Fruit fly (Drosophila melanogaster) whole organism, embryonic: Measurements from ENCODE around the gene CG43999.
A peak's percentile ranks its signal among the peaks of the same experiment; 100 is the strongest.

Experiments
- Atf6 ChIP-seq: fragments of 200-800 bp; sonication (Bioruptor generic); IDR thresholded peaks from 2 replicates; pipeline ENCODE4 v1.3.6; 2022; ENCODE audit warnings: missing biosample characterization, missing genetic modification characterization
- CG10147 ChIP-seq: fragments of 200-800 bp; sonication (Bioruptor generic); optimal IDR thresholded peaks from 2 replicates; lab custom pipeline; 2019; ENCODE audit warnings: missing biosample characterization, mild to moderate bottlenecking, missing genetic modification characterization, moderate library complexity
- CG10654 ChIP-seq: fragments of 200-800 bp; sonication (Bioruptor generic); optimal IDR thresholded peaks from 2 replicates; lab custom pipeline; 2016; ENCODE audit warnings: missing biosample characterization, missing genetic modification characterization
- CG10979 ChIP-seq: fragments of 200-800 bp; sonication (Bioruptor generic); optimal IDR thresholded peaks from 2 replicates; lab custom pipeline; 2018; ENCODE audit warnings: missing biosample characterization, mild to moderate bottlenecking, missing genetic modification characterization, moderate library complexity
- CG12299 ChIP-seq: fragments of 200-800 bp; sonication (Bioruptor generic); optimal IDR thresholded peaks from 2 replicates; lab custom pipeline; 2018; ENCODE audit warnings: missing biosample characterization, mild to moderate bottlenecking, missing genetic modification characterization
- CG13775 ChIP-seq: fragments of 200-800 bp; sonication (Bioruptor generic); optimal IDR thresholded peaks from 3 replicates; lab custom pipeline; 2017; ENCODE audit warnings: missing biosample characterization, mild to moderate bottlenecking, missing genetic modification characterization
- CG14667 ChIP-seq: fragments of 200-800 bp; sonication (Bioruptor generic); IDR thresholded peaks from 2 replicates; pipeline ENCODE4 v1.3.6; 2022; ENCODE audit warnings: missing biosample characterization, missing genetic modification characterization
- CG16815 ChIP-seq: fragments of 200-800 bp; sonication (Bioruptor generic); optimal IDR thresholded peaks from 3 replicates; lab custom pipeline; 2017; ENCODE audit warnings: missing biosample characterization, mild to moderate bottlenecking, missing genetic modification characterization
- CG17328 ChIP-seq: fragments of 200-800 bp; sonication (Bioruptor generic); IDR thresholded peaks from 2 replicates; pipeline ENCODE4 v1.3.6; 2022; ENCODE audit warnings: missing biosample characterization, missing genetic modification characterization
- CG31441 ChIP-seq: fragments of 200-800 bp; sonication (Bioruptor generic); IDR thresholded peaks from 2 replicates; pipeline ENCODE4 v1.3.6; 2022; ENCODE audit warnings: missing biosample characterization, missing genetic modification characterization
- CG33213 ChIP-seq: fragments of 200-800 bp; sonication (Bioruptor generic); optimal IDR thresholded peaks from 3 replicates; lab custom pipeline; 2016; ENCODE audit warnings: missing biosample characterization, missing genetic modification characterization
- CG42726 ChIP-seq: fragments of 200-800 bp; sonication (Bioruptor generic); IDR thresholded peaks from 2 replicates; pipeline ENCODE4 v1.3.6; 2022; ENCODE audit warnings: missing biosample characterization, missing genetic modification characterization; ENCODE audit not compliant: partially characterized antibody
- CG5180 ChIP-seq: fragments of 200-800 bp; sonication (Bioruptor generic); optimal IDR thresholded peaks from 3 replicates; lab custom pipeline; 2017; ENCODE audit warnings: missing biosample characterization, missing genetic modification characterization, mild to moderate bottlenecking, moderate library complexity, missing genetic modification reagents
- CG7372 ChIP-seq: fragments of 200-800 bp; sonication (Bioruptor generic); IDR thresholded peaks from 2 replicates; pipeline ENCODE4 v1.3.6; 2022; ENCODE audit warnings: missing biosample characterization, missing genetic modification characterization
- CG7987 ChIP-seq: fragments of 200-800 bp; sonication (Bioruptor generic); optimal IDR thresholded peaks from 2 replicates; lab custom pipeline; 2018; ENCODE audit warnings: missing biosample characterization, mild to moderate bottlenecking, missing genetic modification characterization, moderate library complexity
- CG8089 ChIP-seq: fragments of 200-800 bp; sonication (Bioruptor generic); optimal IDR thresholded peaks from 3 replicates; lab custom pipeline; 2016; ENCODE audit warnings: missing biosample characterization, missing genetic modification characterization
- CG9609 ChIP-seq: fragments of 200-800 bp; sonication (Bioruptor generic); optimal IDR thresholded peaks from 3 replicates; lab custom pipeline; 2016; ENCODE audit warnings: missing biosample characterization, missing genetic modification characterization
- CoRest ChIP-seq: fragments of 200-800 bp; sonication (Bioruptor generic); optimal IDR thresholded peaks from 3 replicates; lab custom pipeline; 2018; ENCODE audit warnings: missing biosample characterization, mild to moderate bottlenecking, missing genetic modification characterization, moderate library complexity
- E2f1 ChIP-seq: fragments of 200-800 bp; sonication (Bioruptor generic); IDR thresholded peaks from 2 replicates; pipeline ENCODE4 v1.3.6; 2022; ENCODE audit warnings: missing biosample characterization, missing genetic modification characterization
- E2f2 ChIP-seq: fragments of 200-800 bp; sonication (Bioruptor generic); IDR thresholded peaks from 2 replicates; pipeline ENCODE4 v1.3.6; 2022; ENCODE audit warnings: missing biosample characterization, missing genetic modification characterization
- ERR ChIP-seq: fragments of 200-800 bp; sonication (Bioruptor generic); optimal IDR thresholded peaks from 2 replicates; lab custom pipeline; 2016; ENCODE audit warnings: missing biosample characterization, missing genetic modification characterization
- Hey ChIP-seq: fragments of 200-800 bp; sonication (Bioruptor generic); optimal IDR thresholded peaks from 3 replicates; lab custom pipeline; 2018; ENCODE audit warnings: missing biosample characterization, mild to moderate bottlenecking, missing genetic modification characterization
- Hmx ChIP-seq: fragments of 200-800 bp; sonication (Bioruptor generic); optimal IDR thresholded peaks from 2 replicates; lab custom pipeline; 2016; ENCODE audit warnings: missing biosample characterization, missing genetic modification characterization
- Hsf ChIP-seq: fragments of 200-800 bp; sonication (Bioruptor generic); optimal IDR thresholded peaks from 3 replicates; lab custom pipeline; 2016; ENCODE audit warnings: missing biosample characterization, missing genetic modification characterization
- Jarid2 ChIP-seq: fragments of 200-800 bp; sonication (Bioruptor generic); optimal IDR thresholded peaks from 3 replicates; lab custom pipeline; 2017; ENCODE audit warnings: mild to moderate bottlenecking, missing biosample characterization, missing genetic modification reagents, missing genetic modification characterization
- Mad ChIP-seq: fragments of 200-800 bp; sonication (Bioruptor generic); optimal IDR thresholded peaks from 2 replicates; lab custom pipeline; 2016; ENCODE audit warnings: missing biosample characterization, missing genetic modification characterization
- Oaz ChIP-seq: fragments of 200-800 bp; sonication (Bioruptor generic); IDR thresholded peaks from 2 replicates; pipeline ENCODE4 v1.3.6; 2022; ENCODE audit warnings: missing biosample characterization, missing genetic modification characterization
- Ptx1 ChIP-seq: fragments of 200-800 bp; sonication (Bioruptor generic); IDR thresholded peaks from 2 replicates; pipeline ENCODE4 v1.3.6; 2022; ENCODE audit warnings: missing biosample characterization, missing genetic modification characterization
- ara ChIP-seq: fragments of 200-800 bp; sonication (Bioruptor generic); IDR thresholded peaks from 2 replicates; pipeline ENCODE4 v1.3.6; 2022; ENCODE audit warnings: missing biosample characterization, missing genetic modification characterization
- bab2 ChIP-seq: fragments of 200-800 bp; sonication (Bioruptor generic); optimal IDR thresholded peaks from 2 replicates; lab custom pipeline; 2016; ENCODE audit warnings: missing biosample characterization, missing genetic modification characterization
- crol ChIP-seq: fragments of 200-800 bp; sonication (Bioruptor generic); IDR thresholded peaks from 2 replicates; pipeline ENCODE4 v1.3.6; 2022; ENCODE audit warnings: missing biosample characterization, missing genetic modification characterization
- esg ChIP-seq: fragments of 200-800 bp; sonication (Bioruptor generic); conservative IDR thresholded peaks from 2 replicates; pipeline ENCODE4 v1.3.6; 2022; ENCODE audit warnings: missing biosample characterization, missing genetic modification characterization
- gt ChIP-seq: fragments of 200-800 bp; sonication (Bioruptor generic); IDR thresholded peaks from 2 replicates; pipeline ENCODE4 v1.3.6; 2022; ENCODE audit warnings: missing biosample characterization, missing genetic modification characterization
- h ChIP-seq: fragments of >200 bp; optimal IDR thresholded peaks from 2 replicates; lab custom pipeline; 2017
- hbn ChIP-seq: fragments of 200-800 bp; sonication (Bioruptor generic); IDR thresholded peaks from 2 replicates; pipeline ENCODE4 v1.3.6; 2022; ENCODE audit warnings: missing biosample characterization, missing genetic modification characterization; ENCODE audit not compliant: partially characterized antibody
- kah ChIP-seq: fragments of 200-800 bp; sonication (Bioruptor generic); optimal IDR thresholded peaks from 2 replicates; lab custom pipeline; 2018; ENCODE audit warnings: missing biosample characterization, mild to moderate bottlenecking, missing genetic modification characterization
- ken ChIP-seq: fragments of 200-800 bp; sonication (Bioruptor generic); IDR thresholded peaks from 3 replicates; pipeline ENCODE4 v1.3.6; 2022; ENCODE audit warnings: missing biosample characterization, missing genetic modification characterization
- mam ChIP-seq: fragments of 200-800 bp; sonication (Bioruptor generic); optimal IDR thresholded peaks from 3 replicates; lab custom pipeline; 2016; ENCODE audit warnings: missing biosample characterization, missing genetic modification characterization
- nerfin-1 ChIP-seq: fragments of 200-800 bp; sonication (Bioruptor generic); optimal IDR thresholded peaks from 3 replicates; lab custom pipeline; 2019; ENCODE audit warnings: missing biosample characterization, mild to moderate bottlenecking, missing genetic modification characterization, moderate library complexity
- nmo ChIP-seq: fragments of 200-800 bp; sonication (Bioruptor generic); optimal IDR thresholded peaks from 2 replicates; lab custom pipeline; 2018; ENCODE audit warnings: missing biosample characterization, mild to moderate bottlenecking, missing genetic modification characterization, moderate library complexity
- onecut ChIP-seq: fragments of 200-800 bp; sonication (Bioruptor generic); IDR thresholded peaks from 2 replicates; pipeline ENCODE4 v1.3.6; 2022; ENCODE audit warnings: missing biosample characterization, missing genetic modification characterization
- peb ChIP-seq: fragments of 200-800 bp; sonication (Bioruptor generic); IDR thresholded peaks from 2 replicates; pipeline ENCODE4 v1.3.6; 2022; ENCODE audit warnings: missing biosample characterization, missing genetic modification characterization
- pita ChIP-seq: fragments of 200-800 bp; sonication (Bioruptor generic); optimal IDR thresholded peaks from 2 replicates; lab custom pipeline; 2017; ENCODE audit warnings: missing biosample characterization, mild to moderate bottlenecking, missing genetic modification characterization
- sens ChIP-seq: fragments of 200-800 bp; sonication (Bioruptor generic); peaks from one replicate; lab custom pipeline; 2016; ENCODE audit warnings: missing biosample characterization, missing genetic modification characterization
- sens-2 ChIP-seq: fragments of 200-800 bp; sonication (Bioruptor generic); IDR thresholded peaks from 2 replicates; pipeline ENCODE4 v1.3.6; 2022; ENCODE audit warnings: missing biosample characterization, missing genetic modification characterization
- slbo ChIP-seq: fragments of 200-800 bp; sonication (Bioruptor generic); IDR thresholded peaks from 2 replicates; pipeline ENCODE4 v1.3.6; 2022; ENCODE audit warnings: missing biosample characterization, missing genetic modification characterization
- sob ChIP-seq: fragments of 200-800 bp; sonication (Bioruptor generic); IDR thresholded peaks from 2 replicates; pipeline ENCODE4 v1.3.6; 2022; ENCODE audit warnings: missing biosample characterization, missing genetic modification characterization
- sr ChIP-seq: fragments of 200-800 bp; sonication (Bioruptor generic); IDR thresholded peaks from 3 replicates; pipeline ENCODE4 v1.3.6; 2022; ENCODE audit warnings: missing biosample characterization, missing genetic modification characterization
- unpg ChIP-seq: fragments of 200-800 bp; sonication (Bioruptor generic); optimal IDR thresholded peaks from 3 replicates; lab custom pipeline; 2018; ENCODE audit warnings: missing biosample characterization, mild to moderate bottlenecking, missing genetic modification characterization, moderate library complexity
- vvl ChIP-seq: fragments of 200-800 bp; sonication (Bioruptor generic); IDR thresholded peaks from 2 replicates; pipeline ENCODE4 v1.3.6; 2022; ENCODE audit warnings: missing biosample characterization, missing genetic modification characterization

CG43999 gene

dm6 chr3R:23941643-23942424 is 13.0 kb upstream of the CG43999 start (continued):
- peak; percentile 31 for TF ChIP-seq CoRest (tag; lab: Kevin White, UChicago)
- TF ChIP-seq h, result no peak
- TF ChIP-seq Ptx1, result peak; percentile 52
- TF ChIP-seq hbn (GFP tag; lab: Robert Waterston, UW), result no peak
- peak; percentile 18; the same call in 1 of the 2 replicates for TF ChIP-seq E2f2 (GFP tag; lab: Robert Waterston, UW)
- peak; percentile 0 for TF ChIP-seq CG9609 (GFP tag; lab: Kevin White, UChicago)
- peak; percentile 7 for TF ChIP-seq Mad (GFP tag; lab: Kevin White, UChicago)
- no peak for TF ChIP-seq pita
- peak; percentile 54; the same call in 1 of the 2 replicates for TF ChIP-seq sob (GFP tag; lab: Robert Waterston, UW)
- TF ChIP-seq ken (GFP tag; lab: Robert Waterston, UW), result no peak; the same call in 2 of the 3 replicates
- peak; percentile 48 for TF ChIP-seq mam (GFP tag; lab: Kevin White, UChicago)
- peak; percentile 30 for TF ChIP-seq ERR (GFP tag; lab: Kevin White, UChicago)
- peak; percentile 90 for TF ChIP-seq onecut (GFP tag; lab: Robert Waterston, UW)
- TF ChIP-seq Hey (tag; lab: Kevin White, UChicago), result no peak
- TF ChIP-seq ara (GFP tag; lab: Robert Waterston, UW), result 0 out of 2 replicates have a peak, but pooled peaks have one; percentile 49
- no peak for TF ChIP-seq gt (GFP tag; lab: Robert Waterston, UW)
- TF ChIP-seq CG31441 (GFP tag; lab: Robert Waterston, UW), result 0 out of 2 replicates have a peak, but pooled peaks have one; percentile 23
- TF ChIP-seq esg (GFP tag; lab: Robert Waterston, UW), result peak; percentile 38
- TF ChIP-seq CG16815, result no peak
- TF ChIP-seq Oaz (GFP tag; lab: Robert Waterston, UW), result 0 out of 2 replicates have a peak, but pooled peaks have one; percentile 43
- TF ChIP-seq Jarid2 (GFP tag; lab: Kevin White, UChicago), result no peak
- peak; percentile 39 for TF ChIP-seq unpg (GFP tag; lab: Kevin White, UChicago)
- peak; percentile 36 for TF ChIP-seq Hmx (GFP tag; lab: Kevin White, UChicago)
- TF ChIP-seq CG12299 (tag; lab: Kevin White, UChicago), result no peak
- no peak for TF ChIP-seq CG33213 (GFP tag; lab: Kevin White, UChicago)
- TF ChIP-seq peb (GFP tag; lab: Robert Waterston, UW), result no peak
- TF ChIP-seq CG8089 (GFP tag; lab: Kevin White, UChicago), result no peak
- TF ChIP-seq CG10654 (GFP tag; lab: Kevin White, UChicago), result no peak
- peak; percentile 32 for TF ChIP-seq Hsf
- TF ChIP-seq Atf6, result 0 out of 2 replicates have a peak, but pooled peaks have one; percentile 11
- peak; percentile 4 for TF ChIP-seq bab2
- peak; percentile 24; the same call in 1 of the 2 replicates for TF ChIP-seq E2f1 (GFP tag; lab: Robert Waterston, UW)
- TF ChIP-seq slbo, result peak; percentile 59
- peak; percentile 20 for TF ChIP-seq nmo (GFP tag; lab: Kevin White, UChicago)

- TF ChIP-seq CG42726 (GFP tag; lab: Robert Waterston, UW), result no peak
- TF ChIP-seq kah (GFP tag; lab: Kevin White, UChicago), result no peak
- no peak for TF ChIP-seq sens-2 (GFP tag; lab: Robert Waterston, UW)
- TF ChIP-seq nerfin-1 (tag; lab: Kevin White, UChicago), result no peak
- TF ChIP-seq slbo, result no peak
- no peak for TF ChIP-seq gt (GFP tag; lab: Robert Waterston, UW)
- TF ChIP-seq CG17328 (GFP tag; lab: Robert Waterston, UW), result no peak
- TF ChIP-seq CG7372 (GFP tag; lab: Robert Waterston, UW), result 0 out of 2 replicates have a peak, but pooled peaks have one; percentile 4
- TF ChIP-seq vvl, result peak; percentile 7; the same call in 1 of the 2 replicates
- no peak for TF ChIP-seq CG10147
- TF ChIP-seq Ptx1, result no peak
- TF ChIP-seq crol (GFP tag; lab: Robert Waterston, UW), result no peak
- TF ChIP-seq CG13775 (GFP tag; lab: Kevin White, UChicago), result no peak
- TF ChIP-seq CG14667 (GFP tag; lab: Robert Waterston, UW), result no peak
- TF ChIP-seq CG7987 (GFP tag; lab: Kevin White, UChicago), result peak; percentile 58
- TF ChIP-seq CG10979, result no peak
- no peak for TF ChIP-seq CG5180 (GFP tag; lab: Kevin White, UChicago)
- TF ChIP-seq sens (GFP tag; lab: Kevin White, UChicago), result peak; percentile 54
- TF ChIP-seq sr (GFP tag; lab: Robert Waterston, UW), result no peak
These were observed 12.1 kb upstream of the CG43999 start for dm6 chr3R:23940840-23941364.
